Fruit fly (Drosophila melanogaster): ENCODE measurements around the gene CG13931.

DNA sequence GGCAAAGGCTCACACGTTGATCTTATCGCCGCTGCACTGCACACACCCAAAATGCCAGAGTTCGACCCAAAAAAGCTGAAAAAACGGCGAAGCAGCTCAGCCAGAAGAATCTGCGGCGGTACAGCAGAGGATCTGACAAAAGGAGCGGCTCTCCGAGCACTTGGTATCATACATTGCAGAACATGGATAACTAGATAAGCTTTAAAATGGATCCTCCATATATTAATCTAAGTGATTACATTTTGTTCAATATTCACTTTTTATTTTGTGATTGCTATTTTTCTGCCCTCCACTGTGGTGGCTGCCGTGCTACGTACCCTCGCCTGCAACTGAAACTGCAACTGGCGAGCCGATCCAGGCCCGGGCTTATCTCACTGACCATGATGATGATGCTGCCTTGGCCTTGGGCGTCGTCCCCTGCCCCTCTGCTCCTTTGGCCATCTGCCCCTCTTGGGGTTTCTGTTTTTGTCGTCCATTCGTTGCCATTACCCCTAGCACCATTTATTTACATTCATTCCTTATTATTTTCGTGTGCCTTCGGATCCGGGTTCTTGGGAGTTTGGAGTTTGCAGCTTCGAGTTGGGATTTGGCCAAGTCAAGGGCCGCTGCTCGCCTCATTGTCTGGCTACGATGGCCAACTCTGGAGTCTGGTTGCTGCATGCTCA, 10.0 kb downstream of the CG13931 start:
- TF ChIP-seq CG8478 (optimal IDR thresholded peaks at IDR 0.05): no peak
- peak in 1 of 2 experiments; percentile 18 for TF ChIP-seq EcR (GFP tag; optimal IDR thresholded peaks at IDR 0.05)
